Worm (Caenorhabditis elegans) whole organism, L4 larva: Measurements from ENCODE around the gene T16G12.8.

ENCODE experiments used
- ama-1 ChIP-seq: fragments of 150-350 bp; optimal IDR thresholded peaks from 2 replicates; lab custom pipeline; 2014; ENCODE audit warnings: inconsistent platforms, mixed read lengths
- daf-8 ChIP-seq: fragments of 200-800 bp; sonication (Bioruptor generic); IDR thresholded peaks from 2 replicates; pipeline ENCODE4 v1.3.6; 2022; ENCODE audit warnings: missing genetic modification characterization, missing compliant biosample characterization

DNA sequence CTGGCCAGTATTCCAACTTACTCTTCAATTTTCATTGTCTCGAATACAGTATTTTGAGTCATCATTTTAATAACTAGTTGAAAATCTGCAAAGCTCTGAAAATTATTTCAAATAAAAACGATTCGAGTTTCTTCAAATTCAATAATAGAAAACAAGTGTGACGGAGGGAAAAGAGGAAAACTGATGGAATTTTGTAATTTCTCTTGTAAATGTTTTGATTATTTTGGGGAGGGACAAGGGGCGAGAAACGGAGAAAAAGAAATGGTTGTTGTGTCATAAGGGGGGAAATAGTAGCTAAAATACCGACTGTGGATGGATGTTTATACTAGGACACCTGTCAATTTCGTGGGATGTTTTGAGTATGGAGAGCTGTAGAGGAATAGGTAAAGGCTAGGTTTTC, 19.0 kb downstream of the T16G12.8 start, which contains the start of gene T16G12.9:
- no peak for TF ChIP-seq daf-8 (GFP tag; lab: Robert Waterston, UW)
- TF ChIP-seq ama-1 (lab: Kevin White, UChicago) = no peak
